Fruit fly (Drosophila melanogaster) S2 (cell line): Measurements from ENCODE around the gene CG4161.

Source experiments
- CG8478 ChIP-seq: fragments of >200 bp; optimal IDR thresholded peaks from 2 replicates; lab custom pipeline; 2018
- CTCF ChIP-seq, 2 experiments: fragments of >200 bp; optimal IDR thresholded peaks; 2 replicates each; lab custom pipeline; 2018

Gene CG4161

dm6 chr2L:15458919-15459318 is 25.8 kb downstream of the CG4161 start:
- TF ChIP-seq CG8478 (lab: Kevin White, UChicago), result no peak
- TF ChIP-seq CTCF (optimal IDR thresholded peaks at IDR 0.05; lab: Kevin White, UChicago), result no peak

- TF ChIP-seq CTCF (optimal IDR thresholded peaks at IDR 0.05; lab: Kevin White, UChicago) (no peak), CG8478 (lab: Kevin White, UChicago) (no peak)
These were observed 29.9 kb downstream of the CG4161 start for dm6 chr2L:15462998-15463397.

dm6 chr2L:15463515-15463914 is 30.4 kb downstream of the CG4161 start:
- TF ChIP-seq CTCF (optimal IDR thresholded peaks at IDR 0.05; lab: Kevin White, UChicago) (no peak), CG8478 (lab: Kevin White, UChicago) (no peak)

- TF ChIP-seq CG8478 (lab: Kevin White, UChicago), result no peak
- no peak for TF ChIP-seq CTCF (optimal IDR thresholded peaks at IDR 0.05; lab: Kevin White, UChicago)
These were observed 32.0 kb downstream of the CG4161 start for dm6 chr2L:15465121-15465520.

dm6 chr2L:15465932-15466331 is 32.8 kb downstream of the CG4161 start:
- TF ChIP-seq CG8478 (lab: Kevin White, UChicago) (no peak), CTCF (optimal IDR thresholded peaks at IDR 0.05; lab: Kevin White, UChicago) (no peak)

dm6 chr2L:15468776-15469175 is 35.7 kb downstream of the CG4161 start:
- TF ChIP-seq CTCF (optimal IDR thresholded peaks at IDR 0.05; lab: Kevin White, UChicago) (no peak), CG8478 (lab: Kevin White, UChicago) (no peak)

- TF ChIP-seq CG8478 (lab: Kevin White, UChicago), result no peak
- TF ChIP-seq CTCF (optimal IDR thresholded peaks at IDR 0.05; lab: Kevin White, UChicago), result no peak
These were observed 37.5 kb downstream of the CG4161 start for dm6 chr2L:15470514-15471134.

dm6 chr2L:15471565-15471964 is 38.5 kb downstream of the CG4161 start:
- no peak for TF ChIP-seq CG8478 (lab: Kevin White, UChicago)
- no peak for TF ChIP-seq CTCF (optimal IDR thresholded peaks at IDR 0.05; lab: Kevin White, UChicago)

- TF ChIP-seq CTCF (optimal IDR thresholded peaks at IDR 0.05; lab: Kevin White, UChicago) (no peak), CG8478 (lab: Kevin White, UChicago) (no peak)
These were observed 41.3 kb downstream of the CG4161 start for dm6 chr2L:15474402-15474801.

- no peak for TF ChIP-seq CG8478 (lab: Kevin White, UChicago)
- TF ChIP-seq CTCF (optimal IDR thresholded peaks at IDR 0.05; lab: Kevin White, UChicago), result no peak
These were observed 41.8 kb downstream of the CG4161 start for dm6 chr2L:15474911-15475310.

dm6 chr2L:15478159-15478591 is 45.1 kb downstream of the CG4161 start, which contains the start of gene sna:
TSS of gene sna (minus strand) at chr2L:15478260.
- no peak for TF ChIP-seq CG8478 (lab: Kevin White, UChicago)
- TF ChIP-seq CTCF (optimal IDR thresholded peaks at IDR 0.05; lab: Kevin White, UChicago), result no peak

dm6 chr2L:15479670-15480197 is 46.6 kb downstream of the CG4161 start:
- TF ChIP-seq CTCF (optimal IDR thresholded peaks at IDR 0.05; lab: Kevin White, UChicago), result no peak
- TF ChIP-seq CG8478 (lab: Kevin White, UChicago), result no peak

- TF ChIP-seq CG8478 (lab: Kevin White, UChicago) (no peak), CTCF (optimal IDR thresholded peaks at IDR 0.05; lab: Kevin White, UChicago) (no peak)
These were observed 51.3 kb downstream of the CG4161 start, which contains the start of gene Tim17b2 for dm6 chr2L:15484429-15484828. TSS of gene Tim17b2 (plus strand) at chr2L:15484729.
